Worm (Caenorhabditis elegans) whole organism, mixed stage, embryonic: ENCODE data around the gene F57G9.7.

Source experiments
- ceh-39 ChIP-seq: fragments of 150-350 bp; optimal IDR thresholded peaks from 2 replicates; lab custom pipeline; 2014; ENCODE audit warnings: missing biosample characterization, missing genetic modification characterization
- ceh-43 ChIP-seq: fragments of 200-800 bp; sonication (Bioruptor generic); optimal IDR thresholded peaks from 2 replicates; lab custom pipeline; 2018; ENCODE audit warnings: mild to moderate bottlenecking, missing genetic modification characterization, moderate library complexity, missing compliant biosample characterization
- elt-3 ChIP-seq: fragments of 150-350 bp; optimal IDR thresholded peaks from 2 replicates; lab custom pipeline; 2014; ENCODE audit warnings: missing biosample characterization, missing genetic modification characterization
- lsy-2 ChIP-seq: fragments of 150-350 bp; optimal IDR thresholded peaks from 2 replicates; lab custom pipeline; 2014; ENCODE audit warnings: missing biosample characterization, missing genetic modification characterization
- mab-5 ChIP-seq: fragments of 150-350 bp; optimal IDR thresholded peaks from 2 replicates; lab custom pipeline; 2014; ENCODE audit warnings: missing biosample characterization, missing genetic modification characterization
- nhr-28 ChIP-seq: fragments of 150-350 bp; optimal IDR thresholded peaks from 2 replicates; lab custom pipeline; 2014; ENCODE audit warnings: missing biosample characterization, missing genetic modification characterization
- ztf-11 ChIP-seq: fragments of 150-350 bp; optimal IDR thresholded peaks from 2 replicates; lab custom pipeline; 2014; ENCODE audit warnings: missing biosample characterization, missing genetic modification characterization

DNA sequence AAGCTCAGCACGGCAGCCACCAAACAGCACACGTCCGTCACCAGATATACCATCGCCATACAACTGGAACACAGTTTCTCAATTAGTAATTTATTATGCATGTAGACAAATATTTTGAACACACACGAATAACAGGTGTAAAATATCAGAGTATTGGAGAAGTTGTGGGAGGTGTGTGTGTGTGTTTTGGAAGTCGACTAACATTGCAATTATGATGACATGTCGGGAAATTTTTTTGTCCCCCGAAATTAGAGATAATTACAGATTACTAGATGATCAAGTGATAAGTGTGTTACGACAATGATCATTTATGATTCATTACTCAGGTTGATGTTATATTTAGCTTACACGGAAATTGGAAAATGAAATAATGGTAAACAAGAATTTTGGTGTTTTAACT, 32.2 kb upstream of the F57G9.7 start, which contains the start of gene Y57A10C.8:
- TF ChIP-seq elt-3 (tag; lab: Kevin White, UChicago) (no peak), ceh-43 (no peak), mab-5 (tag; lab: Kevin White, UChicago) (no peak), lsy-2 (no peak), ceh-39 (tag; lab: Kevin White, UChicago) (no peak), ztf-11 (tag; lab: Kevin White, UChicago) (no peak), nhr-28 (tag; lab: Kevin White, UChicago) (no peak)
